Fruit fly (Drosophila melanogaster): Measurements from ENCODE around the gene CG42327.

DNA sequence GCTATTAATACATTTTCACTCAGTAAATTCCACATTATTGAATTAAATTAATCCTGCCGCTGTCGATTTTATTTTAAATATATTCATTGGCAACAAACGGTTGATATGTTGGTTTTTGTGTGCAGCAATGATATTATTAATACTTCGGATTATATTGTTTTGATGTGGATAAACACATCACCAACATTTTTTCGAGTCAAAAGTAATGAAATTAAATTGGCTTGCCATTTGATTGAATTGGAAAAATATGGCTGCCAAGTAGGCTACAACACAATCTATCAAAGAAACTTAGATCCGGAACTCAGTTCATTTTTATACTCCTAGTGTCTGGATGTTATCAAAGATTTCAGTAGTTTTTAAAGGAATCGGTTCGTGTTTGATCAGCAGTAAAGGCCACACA, 44.4 kb downstream of the CG42327 start, which contains the start of gene CG14718:
- no peak for TF ChIP-seq achi (GFP tag; optimal IDR thresholded peaks at IDR 0.05)
- no peak for TF ChIP-seq CG7368 (GFP tag; optimal IDR thresholded peaks at IDR 0.05)
- TF ChIP-seq OdsH (GFP tag; optimal IDR thresholded peaks at IDR 0.05): no peak
